Worm (Caenorhabditis elegans) whole organism, young adult: ENCODE results near the gene T24B8.7.

Experiments used
- F49E8.2 ChIP-seq: sonication (generic microtip); optimal IDR thresholded peaks from 3 replicates; lab custom pipeline; 2017; ENCODE audit warnings: missing genetic modification characterization, mild to moderate bottlenecking, missing compliant biosample characterization, antibody characterized with exemption, moderate library complexity; ENCODE audit not compliant: insufficient read depth
- Y67H2A.10 ChIP-seq: fragments of 200-800 bp; sonication (Bioruptor generic); conservative IDR thresholded peaks from 2 replicates; pipeline ENCODE4 v1.3.6; 2022; ENCODE audit warnings: missing genetic modification reagents, missing genetic modification characterization, missing compliant biosample characterization
- hmg-20 ChIP-seq: fragments of 200-800 bp; sonication (Bioruptor generic); IDR thresholded peaks from 2 replicates; pipeline ENCODE4 v1.3.6; 2022; ENCODE audit warnings: missing genetic modification reagents, missing genetic modification characterization, missing compliant biosample characterization
- nhr-120 ChIP-seq: fragments of 200-800 bp; sonication (Bioruptor generic); IDR thresholded peaks from 2 replicates; pipeline ENCODE4 v1.3.6; 2022; ENCODE audit warnings: missing genetic modification characterization, missing compliant biosample characterization
- sea-2 ChIP-seq: fragments of 200-800 bp; sonication (Bioruptor generic); IDR thresholded peaks from 2 replicates; pipeline ENCODE4 v1.3.6; 2022; ENCODE audit warnings: missing genetic modification characterization, missing compliant biosample characterization
- snpc-4 ChIP-seq, 5 experiments: fragments of 150-350 bp in 1 of 5; sonication (generic microtip) in 4 of 5; optimal IDR thresholded peaks; 2 replicates each; lab custom pipeline; 2014 to 2018; ENCODE audit warnings: missing genetic modification characterization in 5 of 5, missing biosample characterization in 3 of 5, antibody characterized with exemption in 2 of 5, mild to moderate bottlenecking in 2 of 5, missing compliant biosample characterization in 2 of 5, missing genotype in 2 of 5, moderate library complexity in 2 of 5, missing genetic modification reagents in 1 of 5

- TF ChIP-seq Y67H2A.10, result no peak
- TF ChIP-seq nhr-120 (GFP tag; lab: Robert Waterston, UW), result no peak
- no peak for TF ChIP-seq F49E8.2
- TF ChIP-seq snpc-4 (GFP tag; optimal IDR thresholded peaks at IDR 0.05; lab: Kevin White, UChicago), result no peak
- TF ChIP-seq snpc-4 (tag; optimal IDR thresholded peaks at IDR 0.05; lab: Kevin White, UChicago), result no peak
- TF ChIP-seq sea-2, result no peak
- no peak for TF ChIP-seq hmg-20
Measured at ce11 chrII:9074492-9074891, 21.0 kb upstream of the T24B8.7 start.
